Fruit fly (Drosophila melanogaster) whole organism, embryonic: ENCODE results near the gene gpp.

ENCODE experiments used
- ATbp ChIP-seq: fragments of 200-800 bp; sonication (Bioruptor generic); optimal IDR thresholded peaks from 2 replicates; lab custom pipeline; 2017; ENCODE audit warnings: missing biosample characterization, mild to moderate bottlenecking, missing genetic modification characterization, missing genetic modification reagents
- Asciz ChIP-seq: fragments of 200-800 bp; sonication (Bioruptor generic); optimal IDR thresholded peaks from 2 replicates; lab custom pipeline; 2017; ENCODE audit warnings: missing biosample characterization, mild to moderate bottlenecking, missing genetic modification characterization, missing genetic modification reagents
- Blimp-1 ChIP-seq: fragments of 200-800 bp; sonication (Bioruptor generic); optimal IDR thresholded peaks from 3 replicates; lab custom pipeline; 2018; ENCODE audit warnings: missing biosample characterization, missing genetic modification characterization, mild to moderate bottlenecking, moderate library complexity, missing genetic modification reagents
- CG10321 ChIP-seq: fragments of 200-800 bp; sonication (Bioruptor generic); IDR thresholded peaks from 2 replicates; pipeline ENCODE4 v1.3.6; 2022; ENCODE audit warnings: missing biosample characterization, missing genetic modification characterization
- CG10979 ChIP-seq: fragments of 200-800 bp; sonication (Bioruptor generic); optimal IDR thresholded peaks from 2 replicates; lab custom pipeline; 2018; ENCODE audit warnings: missing biosample characterization, mild to moderate bottlenecking, missing genetic modification characterization, moderate library complexity
- CG1233 ChIP-seq: fragments of 200-800 bp; sonication (Bioruptor generic); optimal IDR thresholded peaks from 4 replicates; lab custom pipeline; 2018; ENCODE audit warnings: missing biosample characterization, mild to moderate bottlenecking, missing genetic modification characterization
- CG12391 ChIP-seq: fragments of 200-800 bp; sonication (Bioruptor generic); optimal IDR thresholded peaks from 3 replicates; lab custom pipeline; 2018; ENCODE audit warnings: missing biosample characterization, mild to moderate bottlenecking, missing genetic modification characterization, moderate library complexity
- CG15479 ChIP-seq: fragments of 200-800 bp; sonication (Bioruptor generic); optimal IDR thresholded peaks from 3 replicates; lab custom pipeline; 2019; ENCODE audit warnings: missing biosample characterization, mild to moderate bottlenecking, missing genetic modification characterization, moderate library complexity
- CG15601 ChIP-seq: fragments of 200-800 bp; sonication (Bioruptor generic); optimal IDR thresholded peaks from 3 replicates; lab custom pipeline; 2019; ENCODE audit warnings: missing biosample characterization, mild to moderate bottlenecking, missing genetic modification characterization, moderate library complexity
- CG1603 ChIP-seq: fragments of 200-800 bp; sonication (Bioruptor generic); optimal IDR thresholded peaks from 2 replicates; lab custom pipeline; 2019; ENCODE audit warnings: missing biosample characterization, mild to moderate bottlenecking, missing genetic modification characterization, moderate library complexity
- CG17328 ChIP-seq: fragments of 200-800 bp; sonication (Bioruptor generic); IDR thresholded peaks from 2 replicates; pipeline ENCODE4 v1.3.6; 2022; ENCODE audit warnings: missing biosample characterization, missing genetic modification characterization
- CG17385 ChIP-seq: fragments of 200-800 bp; sonication (Bioruptor generic); optimal IDR thresholded peaks from 3 replicates; lab custom pipeline; 2018; ENCODE audit warnings: missing biosample characterization, mild to moderate bottlenecking, missing genetic modification characterization
- CG17802 ChIP-seq: fragments of 200-800 bp; sonication (Bioruptor generic); optimal IDR thresholded peaks from 2 replicates; lab custom pipeline; 2018; ENCODE audit warnings: missing biosample characterization, mild to moderate bottlenecking, missing genetic modification characterization, moderate library complexity
- CG2199 ChIP-seq: fragments of 200-800 bp; sonication (Bioruptor generic); IDR thresholded peaks from 3 replicates; pipeline ENCODE4 v1.3.6; 2022; ENCODE audit warnings: missing biosample characterization, missing genetic modification characterization
- CG2678 ChIP-seq: fragments of 200-800 bp; sonication (Bioruptor generic); optimal IDR thresholded peaks from 3 replicates; lab custom pipeline; 2019; ENCODE audit warnings: missing biosample characterization, mild to moderate bottlenecking, missing genetic modification characterization, moderate library complexity
- CG2875 ChIP-seq: fragments of 200-800 bp; sonication (Bioruptor generic); optimal IDR thresholded peaks from 2 replicates; lab custom pipeline; 2017; ENCODE audit warnings: missing biosample characterization, mild to moderate bottlenecking, missing genetic modification characterization, missing genetic modification reagents
- CG31224 ChIP-seq: fragments of 200-800 bp; sonication (Bioruptor generic); IDR thresholded peaks from 2 replicates; pipeline ENCODE4 v1.3.6; 2022; ENCODE audit warnings: missing biosample characterization, missing genetic modification characterization
- CG3163 ChIP-seq: fragments of 200-800 bp; sonication (Bioruptor generic); optimal IDR thresholded peaks from 3 replicates; lab custom pipeline; 2016; ENCODE audit warnings: missing biosample characterization, missing genetic modification characterization
- CG34224 ChIP-seq: fragments of 200-800 bp; sonication (Bioruptor generic); IDR thresholded peaks from 3 replicates; pipeline ENCODE4 v1.3.6; 2022; ENCODE audit warnings: missing biosample characterization, missing genetic modification characterization; ENCODE audit not compliant: partially characterized antibody
- CG3847 ChIP-seq: fragments of 200-800 bp; sonication (Bioruptor generic); IDR thresholded peaks from 2 replicates; pipeline ENCODE4 v1.3.6; 2022; ENCODE audit warnings: missing biosample characterization, missing genetic modification characterization
- D19A ChIP-seq: fragments of 200-800 bp; optimal IDR thresholded peaks from 3 replicates; lab custom pipeline; 2019; ENCODE audit warnings: missing biosample characterization, mild to moderate bottlenecking, missing genetic modification characterization, moderate library complexity
- Eip74EF ChIP-seq, 2 experiments: fragments of 200-800 bp in 1 of 2; fragments of >200 bp in 1 of 2; sonication (Bioruptor generic) in 1 of 2; optimal IDR thresholded peaks; 2 replicates each; lab custom pipeline; 2017 to 2019; ENCODE audit warnings: missing biosample characterization in 2 of 2, missing genetic modification characterization in 2 of 2, mild to moderate bottlenecking in 1 of 2, moderate library complexity in 1 of 2
- Med ChIP-seq: fragments of 200-800 bp; sonication (Bioruptor generic); peaks from one replicate; lab custom pipeline; 2016; ENCODE audit warnings: missing biosample characterization, missing genetic modification characterization, mild to moderate bottlenecking, inconsistent platforms, moderate library complexity
- NK7.1 ChIP-seq: fragments of 200-800 bp; sonication (Bioruptor generic); optimal IDR thresholded peaks from 3 replicates; lab custom pipeline; 2016; ENCODE audit warnings: missing biosample characterization, missing genetic modification characterization
- Oli ChIP-seq: fragments of 200-800 bp; sonication (Bioruptor generic); optimal IDR thresholded peaks from 2 replicates; lab custom pipeline; 2018; ENCODE audit warnings: missing biosample characterization, mild to moderate bottlenecking, missing genetic modification characterization, moderate library complexity
- Pdp1 ChIP-seq, 2 experiments: fragments of 200-800 bp; sonication (Bioruptor generic); optimal IDR thresholded peaks; 3 replicates each; lab custom pipeline; 2016; ENCODE audit warnings: missing biosample characterization in 2 of 2, missing genetic modification characterization in 2 of 2, mild to moderate bottlenecking in 1 of 2, moderate library complexity in 1 of 2
- Sox100B ChIP-seq: fragments of 200-800 bp; sonication (Bioruptor generic); optimal IDR thresholded peaks from 3 replicates; lab custom pipeline; 2018; ENCODE audit warnings: missing biosample characterization, mild to moderate bottlenecking, missing genetic modification characterization
- Taf1 ChIP-seq: fragments of 200-800 bp; sonication (Bioruptor generic); IDR thresholded peaks from 2 replicates; pipeline ENCODE4 v1.3.6; 2022; ENCODE audit warnings: missing biosample characterization, missing genetic modification characterization
- Xbp1 ChIP-seq: fragments of 200-800 bp; sonication (Bioruptor generic); optimal IDR thresholded peaks from 3 replicates; lab custom pipeline; 2016; ENCODE audit warnings: missing biosample characterization, mild to moderate bottlenecking, missing genetic modification characterization
- aop ChIP-seq: fragments of 200-800 bp; sonication (Bioruptor generic); IDR thresholded peaks from 2 replicates; pipeline ENCODE4 v1.3.6; 2022; ENCODE audit warnings: missing biosample characterization, missing genetic modification characterization
- chinmo ChIP-seq: fragments of 200-800 bp; sonication (Bioruptor generic); IDR thresholded peaks from 4 replicates; pipeline ENCODE4 v1.3.6; 2022; ENCODE audit warnings: missing biosample characterization, missing genetic modification characterization; ENCODE audit not compliant: partially characterized antibody
- crc ChIP-seq: fragments of 200-800 bp; sonication (Bioruptor generic); optimal IDR thresholded peaks from 2 replicates; lab custom pipeline; 2016; ENCODE audit warnings: missing biosample characterization, missing genetic modification characterization
- disco-r ChIP-seq: fragments of 200-800 bp; sonication (Bioruptor generic); optimal IDR thresholded peaks from 2 replicates; lab custom pipeline; 2016; ENCODE audit warnings: missing biosample characterization, missing genetic modification characterization
- eve ChIP-seq, 2 experiments: fragments of >200 bp; optimal IDR thresholded peaks; 2 replicates each; lab custom pipeline; 2017; ENCODE audit warnings: missing biosample characterization in 2 of 2, missing genetic modification characterization in 2 of 2
- fd64A ChIP-seq: fragments of 200-800 bp; sonication (Bioruptor generic); optimal IDR thresholded peaks from 3 replicates; lab custom pipeline; 2018; ENCODE audit warnings: missing biosample characterization, mild to moderate bottlenecking, missing genetic modification characterization
- gem ChIP-seq: fragments of 200-800 bp; sonication (Bioruptor generic); optimal IDR thresholded peaks from 2 replicates; lab custom pipeline; 2019; ENCODE audit warnings: missing biosample characterization, mild to moderate bottlenecking, missing genetic modification characterization, moderate library complexity
- grn ChIP-seq: fragments of 200-800 bp; sonication (Bioruptor generic); optimal IDR thresholded peaks from 3 replicates; lab custom pipeline; 2017; ENCODE audit warnings: missing biosample characterization, missing genetic modification characterization
- gsb ChIP-seq: fragments of 200-800 bp; sonication (Bioruptor generic); IDR thresholded peaks from 2 replicates; pipeline ENCODE4 v1.3.6; 2022; ENCODE audit warnings: missing biosample characterization, missing genetic modification characterization
- hbn ChIP-seq: fragments of 200-800 bp; sonication (Bioruptor generic); IDR thresholded peaks from 2 replicates; pipeline ENCODE4 v1.3.6; 2022; ENCODE audit warnings: missing biosample characterization, missing genetic modification characterization; ENCODE audit not compliant: partially characterized antibody
- inv ChIP-seq: fragments of 200-800 bp; sonication (Bioruptor generic); IDR thresholded peaks from 2 replicates; pipeline ENCODE4 v1.3.6; 2022; ENCODE audit warnings: missing biosample characterization, missing genetic modification characterization; ENCODE audit not compliant: partially characterized antibody
- lbe ChIP-seq: fragments of 200-800 bp; sonication (Bioruptor generic); optimal IDR thresholded peaks from 2 replicates; lab custom pipeline; 2016; ENCODE audit warnings: missing biosample characterization, mild to moderate bottlenecking, missing genetic modification characterization
- nmo ChIP-seq: fragments of 200-800 bp; sonication (Bioruptor generic); optimal IDR thresholded peaks from 2 replicates; lab custom pipeline; 2018; ENCODE audit warnings: missing biosample characterization, mild to moderate bottlenecking, missing genetic modification characterization, moderate library complexity
- pho ChIP-seq: fragments of 200-800 bp; sonication (Bioruptor generic); optimal IDR thresholded peaks from 2 replicates; lab custom pipeline; 2016; ENCODE audit warnings: missing biosample characterization, missing genetic modification characterization
- ranshi ChIP-seq: fragments of 200-800 bp; sonication (Bioruptor generic); IDR thresholded peaks from 2 replicates; pipeline ENCODE4 v1.3.6; 2022; ENCODE audit warnings: missing biosample characterization, missing genetic modification characterization
- repo ChIP-seq: fragments of 200-800 bp; sonication (Bioruptor generic); optimal IDR thresholded peaks from 2 replicates; lab custom pipeline; 2016; ENCODE audit warnings: missing biosample characterization, missing genetic modification characterization
- sens ChIP-seq: fragments of 200-800 bp; sonication (Bioruptor generic); peaks from one replicate; lab custom pipeline; 2016; ENCODE audit warnings: missing biosample characterization, missing genetic modification characterization
- sima ChIP-seq: fragments of 200-800 bp; sonication (Bioruptor generic); optimal IDR thresholded peaks from 2 replicates; lab custom pipeline; 2016; ENCODE audit warnings: missing biosample characterization, missing genetic modification characterization
- unpg ChIP-seq: fragments of 200-800 bp; sonication (Bioruptor generic); optimal IDR thresholded peaks from 3 replicates; lab custom pipeline; 2018; ENCODE audit warnings: missing biosample characterization, mild to moderate bottlenecking, missing genetic modification characterization, moderate library complexity

The gpp gene

dm6 chr3R:6395572-6396295 is 10.9 kb upstream of the gpp start (continued):
- TF ChIP-seq nmo (GFP tag; lab: Kevin White, UChicago) (peak; percentile 7), D19A (tag; lab: Kevin White, UChicago) (peak; percentile 91), CG10321 (GFP tag; lab: Robert Waterston, UW) (no peak), CG10979 (tag; lab: Kevin White, UChicago) (peak; percentile 16), crc (no peak), Med (GFP tag; lab: Kevin White, UChicago) (peak; percentile 61), ranshi (GFP tag; lab: Robert Waterston, UW) (0 out of 2 replicates have a peak, but pooled peaks have one; percentile 19), CG2875 (GFP tag; lab: Kevin White, UChicago) (peak; percentile 12), Blimp-1 (GFP tag; lab: Kevin White, UChicago) (peak; percentile 46), Eip74EF (GFP tag; optimal IDR thresholded peaks at IDR 0.05; lab: Kevin White, UChicago) (peak in 1 of 2 experiments; percentile 49), grn (no peak), CG15601 (tag; lab: Kevin White, UChicago) (peak; percentile 1), unpg (GFP tag; lab: Kevin White, UChicago) (peak; percentile 3), ATbp (GFP tag; lab: Kevin White, UChicago) (peak; percentile 40), CG17385 (GFP tag; lab: Kevin White, UChicago) (no peak), fd64A (GFP tag; lab: Kevin White, UChicago) (peak; percentile 6), CG31224 (GFP tag; lab: Robert Waterston, UW) (no peak), gem (tag; lab: Kevin White, UChicago) (peak; percentile 45), CG17802 (tag; lab: Kevin White, UChicago) (no peak), Pdp1 (GFP tag; optimal IDR thresholded peaks at IDR 0.05; lab: Kevin White, UChicago) (no peak), CG34224 (GFP tag; lab: Robert Waterston, UW) (no peak), Oli (peak; percentile 17), CG3163 (no peak), CG3847 (GFP tag; lab: Robert Waterston, UW) (no peak), inv (GFP tag; lab: Robert Waterston, UW) (no peak), lbe (GFP tag; lab: Kevin White, UChicago) (peak; percentile 72), CG17328 (GFP tag; lab: Robert Waterston, UW) (no peak), CG1233 (GFP tag; lab: Kevin White, UChicago) (no peak), Taf1 (no peak), CG12391 (tag; lab: Kevin White, UChicago) (peak; percentile 15), CG15479 (GFP tag; lab: Kevin White, UChicago) (peak; percentile 95), aop (GFP tag; lab: Robert Waterston, UW) (no peak), NK7.1 (no peak), gsb (GFP tag; lab: Robert Waterston, UW) (no peak), CG2678 (tag; lab: Kevin White, UChicago) (peak; percentile 0), Asciz (peak; percentile 26), pho (GFP tag; lab: Kevin White, UChicago) (no peak), sima (GFP tag; lab: Kevin White, UChicago) (no peak), Xbp1 (peak; percentile 22), sens (GFP tag; lab: Kevin White, UChicago) (peak; percentile 70), hbn (GFP tag; lab: Robert Waterston, UW) (no peak), CG1603 (tag; lab: Kevin White, UChicago) (peak; percentile 39), CG2199 (GFP tag; lab: Robert Waterston, UW) (no peak), eve (GFP tag; optimal IDR thresholded peaks at IDR 0.05; lab: Kevin White, UChicago) (peak in 1 of 2 experiments; percentile 16), chinmo (0 out of 4 replicates have a peak, but pooled peaks have one; percentile 15), Sox100B (GFP tag; lab: Kevin White, UChicago) (peak; percentile 38), disco-r (no peak), repo (GFP tag; lab: Kevin White, UChicago) (no peak)
